Worm (Caenorhabditis elegans) whole organism, L1 larva: Measurements from ENCODE around the gene eif-3.D.

ENCODE experiments used
- C04F5.9 ChIP-seq: sonication (generic microtip); optimal IDR thresholded peaks from 2 replicates; lab custom pipeline; 2016; ENCODE audit warnings: missing genetic modification characterization, missing compliant biosample characterization
- C16A3.4 ChIP-seq: fragments of 150-350 bp; optimal IDR thresholded peaks from 2 replicates; lab custom pipeline; 2014; ENCODE audit warnings: missing biosample characterization, missing genetic modification characterization
- F16B12.6 ChIP-seq: fragments of 150-350 bp; optimal IDR thresholded peaks from 2 replicates; lab custom pipeline; 2014; ENCODE audit warnings: missing biosample characterization, missing genetic modification characterization
- aha-1 ChIP-seq: fragments of 150-350 bp; optimal IDR thresholded peaks from 2 replicates; lab custom pipeline; 2014; ENCODE audit warnings: missing biosample characterization, missing genetic modification characterization
- aly-2 ChIP-seq: fragments of 150-350 bp; optimal IDR thresholded peaks from 2 replicates; lab custom pipeline; 2014; ENCODE audit warnings: missing biosample characterization, missing genetic modification characterization
- ama-1 ChIP-seq: fragments of 150-350 bp; optimal IDR thresholded peaks from 2 replicates; lab custom pipeline; 2014
- blmp-1 ChIP-seq: fragments of 150-350 bp; optimal IDR thresholded peaks from 2 replicates; lab custom pipeline; 2014; ENCODE audit warnings: missing biosample characterization, missing genetic modification characterization
- ceh-8 ChIP-seq: fragments of 200-800 bp; sonication (Bioruptor generic); optimal IDR thresholded peaks from 2 replicates; lab custom pipeline; 2018; ENCODE audit warnings: mild to moderate bottlenecking, missing genetic modification characterization, moderate library complexity, missing compliant biosample characterization
- ceh-88 ChIP-seq: fragments of 200-800 bp; sonication (Bioruptor generic); IDR thresholded peaks from 2 replicates; pipeline ENCODE4 v1.3.6; 2022; ENCODE audit warnings: missing genetic modification characterization, missing compliant biosample characterization
- ceh-90 ChIP-seq: sonication (generic microtip); optimal IDR thresholded peaks from 2 replicates; lab custom pipeline; 2016; ENCODE audit warnings: missing genetic modification characterization, missing compliant biosample characterization
- efl-1 ChIP-seq, 4 experiments: fragments of 150-350 bp; optimal IDR thresholded peaks in 3 of 4; peaks in 1 of 4; 1 replicate in 1 of 4; 2 replicates in 3 of 4; lab custom pipeline; 2014; ENCODE audit warnings: missing biosample characterization in 2 of 4, missing genetic modification characterization in 2 of 4, missing genetic modification reagents in 2 of 4
- efl-3 ChIP-seq: fragments of 200-800 bp; sonication (Bioruptor generic); optimal IDR thresholded peaks from 2 replicates; lab custom pipeline; 2018; ENCODE audit warnings: mild to moderate bottlenecking, missing genetic modification characterization, missing compliant biosample characterization
- egl-13 ChIP-seq: sonication (generic microtip); optimal IDR thresholded peaks from 2 replicates; lab custom pipeline; 2016; ENCODE audit warnings: missing genotype, missing genetic modification reagents, missing genetic modification characterization, missing compliant biosample characterization
- egl-27 ChIP-seq, 2 experiments: fragments of 150-350 bp in 1 of 2; sonication (generic microtip); optimal IDR thresholded peaks; 3 replicates each; lab custom pipeline; 2017 to 2018; ENCODE audit warnings: missing biosample characterization in 2 of 2, missing genetic modification characterization in 2 of 2, missing genetic modification reagents in 2 of 2
- elt-2 ChIP-seq: sonication (generic microtip); optimal IDR thresholded peaks from 2 replicates; lab custom pipeline; 2016; ENCODE audit warnings: missing genetic modification characterization, mild to moderate bottlenecking, inconsistent platforms, missing compliant biosample characterization, missing genetic modification reagents
- ets-5 ChIP-seq: fragments of 200-800 bp; sonication (Bioruptor generic); IDR thresholded peaks from 2 replicates; pipeline ENCODE4 v1.3.6; 2022; ENCODE audit warnings: missing genetic modification characterization, missing compliant biosample characterization
- fkh-10 ChIP-seq: sonication (generic microtip); optimal IDR thresholded peaks from 2 replicates; lab custom pipeline; 2017; ENCODE audit warnings: missing biosample characterization, missing genetic modification reagents, missing genetic modification characterization
- fkh-8 ChIP-seq: sonication (generic microtip); optimal IDR thresholded peaks from 2 replicates; lab custom pipeline; 2016; ENCODE audit warnings: mild to moderate bottlenecking, missing genetic modification characterization, missing compliant biosample characterization
- fos-1 ChIP-seq: fragments of 150-350 bp; optimal IDR thresholded peaks from 2 replicates; lab custom pipeline; 2014; ENCODE audit warnings: missing biosample characterization, missing genetic modification characterization
- hlh-17 ChIP-seq: fragments of 200-800 bp; sonication (Bioruptor generic); optimal IDR thresholded peaks from 2 replicates; lab custom pipeline; 2018; ENCODE audit warnings: missing genetic modification characterization, mild to moderate bottlenecking, missing compliant biosample characterization, moderate library complexity, borderline replicate concordance
- hlh-4 ChIP-seq: sonication (generic microtip); optimal IDR thresholded peaks from 2 replicates; lab custom pipeline; 2016; ENCODE audit warnings: mild to moderate bottlenecking, missing genetic modification characterization, missing compliant biosample characterization
- hpl-2 ChIP-seq: fragments of 150-350 bp; optimal IDR thresholded peaks from 2 replicates; lab custom pipeline; 2014; ENCODE audit warnings: missing biosample characterization, missing genetic modification reagents, missing genetic modification characterization
- jun-1 ChIP-seq: fragments of 150-350 bp; optimal IDR thresholded peaks from 2 replicates; lab custom pipeline; 2014; ENCODE audit warnings: missing biosample characterization, missing genetic modification reagents, missing genetic modification characterization
- lin-14 ChIP-seq: fragments of 200-800 bp; sonication (Bioruptor generic); optimal IDR thresholded peaks from 2 replicates; lab custom pipeline; 2018; ENCODE audit warnings: mild to moderate bottlenecking, missing genetic modification characterization, moderate library complexity, missing compliant biosample characterization
- lin-15B ChIP-seq: fragments of 150-350 bp; sonication (generic microtip); optimal IDR thresholded peaks from 3 replicates; lab custom pipeline; 2014; ENCODE audit warnings: missing biosample characterization, missing genetic modification characterization
- lin-35 ChIP-seq, 2 experiments: fragments of 150-350 bp; optimal IDR thresholded peaks; 2 replicates each; lab custom pipeline; 2014; ENCODE audit warnings: missing biosample characterization in 2 of 2, missing genetic modification characterization in 2 of 2, missing genetic modification reagents in 2 of 2
- lsy-2 ChIP-seq, 2 experiments: fragments of 150-350 bp; optimal IDR thresholded peaks; 2 replicates each; lab custom pipeline; 2014; ENCODE audit warnings: missing biosample characterization in 2 of 2, missing genetic modification characterization in 2 of 2
- mab-9 ChIP-seq: fragments of 200-800 bp; sonication (Bioruptor generic); IDR thresholded peaks from 2 replicates; pipeline ENCODE4 v1.3.6; 2022; ENCODE audit warnings: missing genetic modification reagents, missing genetic modification characterization, missing compliant biosample characterization
- mef-2 ChIP-seq: fragments of 150-350 bp; optimal IDR thresholded peaks from 2 replicates; lab custom pipeline; 2014; ENCODE audit warnings: missing biosample characterization, missing genetic modification characterization
- nhr-19 ChIP-seq: fragments of 200-800 bp; sonication (Bioruptor generic); conservative IDR thresholded peaks from 2 replicates; pipeline ENCODE4 v1.3.6; 2022; ENCODE audit warnings: missing genetic modification characterization, missing compliant biosample characterization
- nhr-77 ChIP-seq: fragments of 150-350 bp; optimal IDR thresholded peaks from 2 replicates; lab custom pipeline; 2014; ENCODE audit warnings: missing biosample characterization, missing genetic modification characterization
- nhr-85 ChIP-seq: sonication (generic microtip); peaks from one replicate; lab custom pipeline; 2016; ENCODE audit warnings: missing genetic modification characterization, inconsistent platforms, missing compliant biosample characterization
- pax-3 ChIP-seq: fragments of 200-800 bp; sonication (Bioruptor generic); optimal IDR thresholded peaks from 2 replicates; lab custom pipeline; 2018; ENCODE audit warnings: mild to moderate bottlenecking, missing genetic modification characterization, moderate library complexity, missing compliant biosample characterization
- pqm-1 ChIP-seq: sonication (generic microtip); optimal IDR thresholded peaks from 3 replicates; lab custom pipeline; 2017; ENCODE audit warnings: missing biosample characterization, missing genetic modification characterization
- sox-4 ChIP-seq: sonication (generic microtip); optimal IDR thresholded peaks from 2 replicates; lab custom pipeline; 2016; ENCODE audit warnings: missing genetic modification characterization, missing compliant biosample characterization
- sptf-1 ChIP-seq: fragments of 150-350 bp; optimal IDR thresholded peaks from 2 replicates; lab custom pipeline; 2014; ENCODE audit warnings: missing biosample characterization, missing genetic modification characterization
- tlp-1 ChIP-seq: fragments of 150-350 bp; optimal IDR thresholded peaks from 2 replicates; lab custom pipeline; 2014; ENCODE audit warnings: missing biosample characterization, missing genetic modification characterization
- unc-30 ChIP-seq: sonication (generic microtip); optimal IDR thresholded peaks from 2 replicates; lab custom pipeline; 2017; ENCODE audit warnings: missing biosample characterization, missing genetic modification characterization
- unc-62 ChIP-seq: fragments of 150-350 bp; optimal IDR thresholded peaks from 2 replicates; lab custom pipeline; 2014; ENCODE audit warnings: missing biosample characterization, missing genetic modification reagents, missing genetic modification characterization
- unc-98 ChIP-seq: fragments of 200-800 bp; sonication (Bioruptor generic); IDR thresholded peaks from 2 replicates; pipeline ENCODE4 v1.3.6; 2022; ENCODE audit warnings: missing genetic modification characterization, missing compliant biosample characterization
- xbp-1 ChIP-seq: sonication (generic microtip); optimal IDR thresholded peaks from 2 replicates; lab custom pipeline; 2016; ENCODE audit warnings: missing genetic modification characterization, missing compliant biosample characterization
- zag-1 ChIP-seq: fragments of 150-350 bp; optimal IDR thresholded peaks from 2 replicates; lab custom pipeline; 2014; ENCODE audit warnings: missing biosample characterization, missing genetic modification characterization
- zip-4 ChIP-seq: fragments of 200-800 bp; sonication (Bioruptor generic); optimal IDR thresholded peaks from 2 replicates; lab custom pipeline; 2018; ENCODE audit warnings: mild to moderate bottlenecking, missing genetic modification characterization, moderate library complexity, missing compliant biosample characterization

eif-3.D gene

DNA sequence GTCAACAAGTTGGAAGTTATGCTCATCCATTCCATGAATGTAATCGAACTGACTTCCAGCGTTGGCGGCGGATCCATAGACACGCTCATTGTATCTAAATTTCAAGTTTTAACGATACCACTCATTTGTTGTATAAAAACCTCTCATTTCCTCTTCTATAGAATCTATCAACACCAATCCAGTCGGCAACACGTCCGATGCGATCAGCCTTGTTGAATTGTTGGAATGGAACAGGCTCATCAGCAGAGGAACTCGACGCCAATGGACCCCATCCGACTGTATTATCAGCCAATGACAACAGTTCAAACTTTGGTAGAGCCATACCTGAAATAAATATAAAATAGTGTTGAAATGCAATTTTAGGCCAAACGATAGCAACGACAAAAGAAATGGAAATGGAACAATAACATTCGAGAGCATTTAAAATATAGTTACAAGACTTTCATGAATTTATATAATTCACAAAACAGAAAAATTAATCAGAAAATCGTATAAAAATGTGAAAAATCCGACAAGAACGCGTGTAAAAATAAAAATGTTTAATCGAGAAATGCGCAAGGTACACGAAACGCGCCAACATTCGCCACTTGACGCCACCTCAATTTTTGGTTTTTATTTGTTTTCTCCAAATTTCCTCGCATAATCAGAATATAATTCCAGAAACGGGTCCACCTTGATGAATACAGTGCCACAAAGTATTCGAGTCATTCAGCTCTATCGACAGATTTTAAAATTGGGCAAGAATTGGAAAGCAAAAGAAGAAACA is at the start of gene eif-3.D, which contains the start of gene R08D7.4 (continued):
- TF ChIP-seq lin-35 (GFP tag; optimal IDR thresholded peaks at IDR 0.05; lab: Kevin White, UChicago) = peak; percentile 71 to 81
- no peak for TF ChIP-seq unc-62 (GFP tag; lab: Kevin White, UChicago)
- no peak for TF ChIP-seq ceh-8 (GFP tag; lab: Kevin White, UChicago)
- TF ChIP-seq hpl-2 (GFP tag; lab: Kevin White, UChicago) = no peak
- TF ChIP-seq xbp-1 = peak; percentile 59
- no peak for TF ChIP-seq elt-2 (tag; lab: Kevin White, UChicago)
- TF ChIP-seq fkh-8 (tag; lab: Kevin White, UChicago) = no peak
- no peak for TF ChIP-seq aly-2 (tag; lab: Kevin White, UChicago)
- TF ChIP-seq efl-1 (optimal IDR thresholded peaks at IDR 0.05; lab: Kevin White, UChicago) = peak; percentile 67 to 78
- peak; percentile 69 to 96 for TF ChIP-seq efl-1 (GFP tag; optimal IDR thresholded peaks at IDR 0.05 in 1 of 2; lab: Kevin White, UChicago)
- TF ChIP-seq ceh-90 = peak; percentile 39
- peak; percentile 59 for TF ChIP-seq nhr-19 (GFP tag; lab: Robert Waterston, UW)
- TF ChIP-seq nhr-77 (tag; lab: Kevin White, UChicago) = peak; percentile 17
- TF ChIP-seq mef-2 (tag; lab: Kevin White, UChicago) = no peak
- TF ChIP-seq ama-1 (lab: Kevin White, UChicago) = no peak
- peak; percentile 52 for TF ChIP-seq lin-14 (GFP tag; lab: Kevin White, UChicago)
- no peak for TF ChIP-seq pqm-1 (tag; lab: Kevin White, UChicago)
- TF ChIP-seq nhr-85 (tag; lab: Kevin White, UChicago) = peak; percentile 74
- no peak for TF ChIP-seq hlh-17 (GFP tag; lab: Kevin White, UChicago)
- TF ChIP-seq ceh-88 = no peak
- TF ChIP-seq unc-30 = no peak
- TF ChIP-seq egl-13 (tag; lab: Kevin White, UChicago) = no peak
- TF ChIP-seq zag-1 (tag; lab: Kevin White, UChicago) = no peak
- TF ChIP-seq mab-9 (GFP tag; lab: Robert Waterston, UW) = no peak
- peak; percentile 63 for TF ChIP-seq C16A3.4 (tag; lab: Kevin White, UChicago)
- TF ChIP-seq fos-1 (tag; lab: Kevin White, UChicago) = no peak
- TF ChIP-seq pax-3 (tag; lab: Kevin White, UChicago) = no peak
- TF ChIP-seq sptf-1 (tag; lab: Kevin White, UChicago) = no peak
- TF ChIP-seq aha-1 (tag; lab: Kevin White, UChicago) = no peak
- TF ChIP-seq tlp-1 (tag; lab: Kevin White, UChicago) = no peak
- no peak for TF ChIP-seq fkh-10 (GFP tag; lab: Kevin White, UChicago)
- TF ChIP-seq efl-3 (GFP tag; lab: Kevin White, UChicago) = no peak
- TF ChIP-seq C04F5.9 (tag; lab: Kevin White, UChicago) = peak; percentile 70
- no peak for TF ChIP-seq ets-5 (GFP tag; lab: Robert Waterston, UW)
- peak; percentile 43 for TF ChIP-seq zip-4 (GFP tag; lab: Kevin White, UChicago)

DNA sequence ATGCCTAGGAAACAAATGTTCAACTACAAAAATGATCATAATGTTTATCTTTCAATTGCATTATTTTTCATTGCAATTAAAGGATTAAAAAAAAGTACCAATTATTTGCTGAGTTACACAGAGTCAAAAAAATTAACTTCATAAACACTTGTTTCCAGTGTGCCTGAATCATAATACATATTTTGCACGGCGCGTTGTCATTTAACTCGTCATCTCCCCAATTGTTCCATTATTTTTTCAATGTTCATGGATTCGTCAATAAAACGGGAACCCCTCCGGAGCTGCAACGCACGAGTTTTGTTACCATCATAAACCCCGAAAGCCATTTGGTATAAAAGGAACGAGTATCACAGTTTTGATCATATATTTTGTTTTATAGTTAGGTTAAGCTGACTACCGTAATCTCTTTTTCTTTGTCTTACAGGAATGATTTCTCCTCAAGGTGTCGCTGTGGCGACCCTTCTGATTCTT is 45.8 kb upstream of the eif-3.D start, which contains the start of gene F59B2.12:
F59B2.12 (plus strand) TSS at position 421 of the 471 bp plus-strand sequence.
- no peak for TF ChIP-seq egl-27 (tag; optimal IDR thresholded peaks at IDR 0.05; lab: Kevin White, UChicago)
- no peak for TF ChIP-seq F16B12.6
- no peak for TF ChIP-seq mab-9 (GFP tag; lab: Robert Waterston, UW)
- no peak for TF ChIP-seq blmp-1 (tag; lab: Kevin White, UChicago)
- no peak for TF ChIP-seq jun-1 (tag; lab: Kevin White, UChicago)
- TF ChIP-seq lsy-2 (tag; optimal IDR thresholded peaks at IDR 0.05; lab: Kevin White, UChicago) = no peak
- no peak for TF ChIP-seq hlh-4 (tag; lab: Kevin White, UChicago)
- TF ChIP-seq sox-4 (tag; lab: Kevin White, UChicago) = no peak
- TF ChIP-seq pax-3 (tag; lab: Kevin White, UChicago) = no peak
- no peak for TF ChIP-seq lin-15B (tag; lab: Kevin White, UChicago)
- TF ChIP-seq unc-98 (GFP tag; lab: Robert Waterston, UW) = no peak
- TF ChIP-seq, all 84 proteins: peak for 0
